Worm (Caenorhabditis elegans) whole organism, L1 larva: Measurements from ENCODE around the gene F26F4.8.

Experiments
- C34B4.2 ChIP-seq: sonication (generic microtip); optimal IDR thresholded peaks from 2 replicates; lab custom pipeline; 2017; ENCODE audit warnings: mild to moderate bottlenecking, missing genetic modification characterization, missing compliant biosample characterization
- F16B12.6 ChIP-seq: fragments of 150-350 bp; optimal IDR thresholded peaks from 2 replicates; lab custom pipeline; 2014; ENCODE audit warnings: missing biosample characterization, missing genetic modification characterization
- Y116A8C.19 ChIP-seq: sonication (generic microtip); optimal IDR thresholded peaks from 2 replicates; lab custom pipeline; 2016; ENCODE audit warnings: missing compliant biosample characterization, missing genetic modification characterization, borderline replicate concordance
- alr-1 ChIP-seq: fragments of 200-800 bp; sonication (Bioruptor generic); optimal IDR thresholded peaks from 2 replicates; lab custom pipeline; 2018; ENCODE audit warnings: borderline replicate concordance, mild to moderate bottlenecking, missing genetic modification characterization, missing compliant biosample characterization
- blmp-1 ChIP-seq: fragments of 150-350 bp; optimal IDR thresholded peaks from 2 replicates; lab custom pipeline; 2014; ENCODE audit warnings: missing biosample characterization, missing genetic modification characterization
- ceh-63 ChIP-seq: fragments of 200-800 bp; sonication (Bioruptor generic); optimal IDR thresholded peaks from 2 replicates; lab custom pipeline; 2018; ENCODE audit warnings: mild to moderate bottlenecking, missing genetic modification characterization, missing compliant biosample characterization
- ceh-88 ChIP-seq: fragments of 200-800 bp; sonication (Bioruptor generic); IDR thresholded peaks from 2 replicates; pipeline ENCODE4 v1.3.6; 2022; ENCODE audit warnings: missing genetic modification characterization, missing compliant biosample characterization
- ceh-90 ChIP-seq: sonication (generic microtip); optimal IDR thresholded peaks from 2 replicates; lab custom pipeline; 2016; ENCODE audit warnings: missing genetic modification characterization, missing compliant biosample characterization
- ces-1 ChIP-seq: fragments of 150-350 bp; optimal IDR thresholded peaks from 2 replicates; lab custom pipeline; 2014; ENCODE audit warnings: missing biosample characterization, missing genetic modification reagents, missing genetic modification characterization
- dpl-1 ChIP-seq, 3 experiments: fragments of 150-350 bp in 2 of 3; sonication (generic microtip) in 1 of 3; optimal IDR thresholded peaks; 2 replicates each; lab custom pipeline; 2014 to 2017; ENCODE audit warnings: missing biosample characterization in 3 of 3, missing genetic modification characterization in 3 of 3, missing genetic modification reagents in 3 of 3
- efl-3 ChIP-seq: fragments of 200-800 bp; sonication (Bioruptor generic); optimal IDR thresholded peaks from 2 replicates; lab custom pipeline; 2018; ENCODE audit warnings: mild to moderate bottlenecking, missing genetic modification characterization, missing compliant biosample characterization
- elt-2 ChIP-seq: sonication (generic microtip); optimal IDR thresholded peaks from 2 replicates; lab custom pipeline; 2016; ENCODE audit warnings: missing genetic modification characterization, mild to moderate bottlenecking, inconsistent platforms, missing compliant biosample characterization, missing genetic modification reagents
- elt-3 ChIP-seq, 6 experiments: fragments of 150-350 bp in 1 of 6; sonication (generic microtip); optimal IDR thresholded peaks; 2 replicates each; lab custom pipeline; 2017 to 2018; ENCODE audit warnings: missing biosample characterization in 6 of 6, missing genetic modification characterization in 6 of 6, inconsistent platforms in 1 of 6
- ets-5 ChIP-seq: fragments of 200-800 bp; sonication (Bioruptor generic); IDR thresholded peaks from 2 replicates; pipeline ENCODE4 v1.3.6; 2022; ENCODE audit warnings: missing genetic modification characterization, missing compliant biosample characterization
- fkh-10 ChIP-seq: sonication (generic microtip); optimal IDR thresholded peaks from 2 replicates; lab custom pipeline; 2017; ENCODE audit warnings: missing biosample characterization, missing genetic modification reagents, missing genetic modification characterization
- fkh-4 ChIP-seq: sonication (generic microtip); optimal IDR thresholded peaks from 2 replicates; lab custom pipeline; 2016; ENCODE audit warnings: missing compliant biosample characterization, missing genetic modification characterization, borderline replicate concordance
- fos-1 ChIP-seq: fragments of 150-350 bp; optimal IDR thresholded peaks from 2 replicates; lab custom pipeline; 2014; ENCODE audit warnings: missing biosample characterization, missing genetic modification characterization
- grh-1 ChIP-seq: fragments of 200-800 bp; sonication (Bioruptor generic); IDR thresholded peaks from 2 replicates; pipeline ENCODE4 v1.3.6; 2022; ENCODE audit warnings: missing genetic modification reagents, missing genetic modification characterization, missing compliant biosample characterization
- hlh-17 ChIP-seq: fragments of 200-800 bp; sonication (Bioruptor generic); optimal IDR thresholded peaks from 2 replicates; lab custom pipeline; 2018; ENCODE audit warnings: missing genetic modification characterization, mild to moderate bottlenecking, missing compliant biosample characterization, moderate library complexity, borderline replicate concordance
- irx-1 ChIP-seq: sonication (generic microtip); optimal IDR thresholded peaks from 2 replicates; lab custom pipeline; 2016; ENCODE audit warnings: missing genetic modification characterization, missing compliant biosample characterization
- isw-1 ChIP-seq: fragments of 200-800 bp; sonication (Bioruptor generic); IDR thresholded peaks from 2 replicates; pipeline ENCODE4 v1.3.6; 2022; ENCODE audit warnings: missing genetic modification characterization, missing compliant biosample characterization
- lin-13 ChIP-seq: fragments of 150-350 bp; optimal IDR thresholded peaks from 2 replicates; lab custom pipeline; 2014; ENCODE audit warnings: missing biosample characterization, missing genetic modification reagents, missing genetic modification characterization
- lin-14 ChIP-seq: fragments of 200-800 bp; sonication (Bioruptor generic); optimal IDR thresholded peaks from 2 replicates; lab custom pipeline; 2018; ENCODE audit warnings: mild to moderate bottlenecking, missing genetic modification characterization, moderate library complexity, missing compliant biosample characterization
- lin-15B ChIP-seq: fragments of 150-350 bp; sonication (generic microtip); optimal IDR thresholded peaks from 3 replicates; lab custom pipeline; 2014; ENCODE audit warnings: missing biosample characterization, missing genetic modification characterization
- lsy-2 ChIP-seq, 2 experiments: fragments of 150-350 bp; optimal IDR thresholded peaks; 2 replicates each; lab custom pipeline; 2014; ENCODE audit warnings: missing biosample characterization in 2 of 2, missing genetic modification characterization in 2 of 2
- mef-2 ChIP-seq: fragments of 150-350 bp; optimal IDR thresholded peaks from 2 replicates; lab custom pipeline; 2014; ENCODE audit warnings: missing biosample characterization, missing genetic modification characterization
- nhr-12 ChIP-seq: sonication (generic microtip); optimal IDR thresholded peaks from 2 replicates; lab custom pipeline; 2017; ENCODE audit warnings: missing biosample characterization, missing genetic modification characterization
- nhr-19 ChIP-seq: fragments of 200-800 bp; sonication (Bioruptor generic); conservative IDR thresholded peaks from 2 replicates; pipeline ENCODE4 v1.3.6; 2022; ENCODE audit warnings: missing genetic modification characterization, missing compliant biosample characterization
- nhr-20 ChIP-seq: sonication (generic microtip); optimal IDR thresholded peaks from 2 replicates; lab custom pipeline; 2016; ENCODE audit warnings: mild to moderate bottlenecking, missing genetic modification characterization, missing compliant biosample characterization
- nhr-28 ChIP-seq: fragments of 150-350 bp; optimal IDR thresholded peaks from 2 replicates; lab custom pipeline; 2014; ENCODE audit warnings: missing biosample characterization, missing genetic modification characterization
- nhr-47 ChIP-seq: sonication (generic microtip); optimal IDR thresholded peaks from 2 replicates; lab custom pipeline; 2016; ENCODE audit warnings: mild to moderate bottlenecking, missing genetic modification characterization, moderate library complexity, missing compliant biosample characterization
- nhr-71 ChIP-seq: sonication (generic microtip); optimal IDR thresholded peaks from 2 replicates; lab custom pipeline; 2016; ENCODE audit warnings: mild to moderate bottlenecking, missing genetic modification characterization, moderate library complexity, missing compliant biosample characterization
- nhr-76 ChIP-seq: sonication (generic microtip); optimal IDR thresholded peaks from 2 replicates; lab custom pipeline; 2017; ENCODE audit warnings: missing biosample characterization, missing genetic modification characterization
- nhr-77 ChIP-seq: fragments of 150-350 bp; optimal IDR thresholded peaks from 2 replicates; lab custom pipeline; 2014; ENCODE audit warnings: missing biosample characterization, missing genetic modification characterization
- nhr-85 ChIP-seq: sonication (generic microtip); peaks from one replicate; lab custom pipeline; 2016; ENCODE audit warnings: missing genetic modification characterization, inconsistent platforms, missing compliant biosample characterization
- pax-3 ChIP-seq: fragments of 200-800 bp; sonication (Bioruptor generic); optimal IDR thresholded peaks from 2 replicates; lab custom pipeline; 2018; ENCODE audit warnings: mild to moderate bottlenecking, missing genetic modification characterization, moderate library complexity, missing compliant biosample characterization
- sox-4 ChIP-seq: sonication (generic microtip); optimal IDR thresholded peaks from 2 replicates; lab custom pipeline; 2016; ENCODE audit warnings: missing genetic modification characterization, missing compliant biosample characterization
- sup-37 ChIP-seq: fragments of 200-800 bp; sonication (Bioruptor generic); optimal IDR thresholded peaks from 2 replicates; lab custom pipeline; 2018; ENCODE audit warnings: mild to moderate bottlenecking, missing genetic modification characterization, missing compliant biosample characterization
- tbx-2 ChIP-seq: sonication (generic microtip); optimal IDR thresholded peaks from 2 replicates; lab custom pipeline; 2016; ENCODE audit warnings: missing genetic modification characterization, missing compliant biosample characterization
- unc-86 ChIP-seq: sonication (generic microtip); optimal IDR thresholded peaks from 2 replicates; lab custom pipeline; 2016; ENCODE audit warnings: missing genetic modification characterization, missing compliant biosample characterization
- unc-98 ChIP-seq: fragments of 200-800 bp; sonication (Bioruptor generic); IDR thresholded peaks from 2 replicates; pipeline ENCODE4 v1.3.6; 2022; ENCODE audit warnings: missing genetic modification characterization, missing compliant biosample characterization
- zag-1 ChIP-seq: fragments of 150-350 bp; optimal IDR thresholded peaks from 2 replicates; lab custom pipeline; 2014; ENCODE audit warnings: missing biosample characterization, missing genetic modification characterization
- zip-4 ChIP-seq: fragments of 200-800 bp; sonication (Bioruptor generic); optimal IDR thresholded peaks from 2 replicates; lab custom pipeline; 2018; ENCODE audit warnings: mild to moderate bottlenecking, missing genetic modification characterization, moderate library complexity, missing compliant biosample characterization
- ztf-11 ChIP-seq, 2 experiments: sonication (generic microtip); optimal IDR thresholded peaks; 2 replicates each; lab custom pipeline; 2016 to 2017; ENCODE audit warnings: missing genetic modification characterization in 2 of 2, missing biosample characterization in 1 of 2, missing compliant biosample characterization in 1 of 2

The F26F4.8 gene

DNA sequence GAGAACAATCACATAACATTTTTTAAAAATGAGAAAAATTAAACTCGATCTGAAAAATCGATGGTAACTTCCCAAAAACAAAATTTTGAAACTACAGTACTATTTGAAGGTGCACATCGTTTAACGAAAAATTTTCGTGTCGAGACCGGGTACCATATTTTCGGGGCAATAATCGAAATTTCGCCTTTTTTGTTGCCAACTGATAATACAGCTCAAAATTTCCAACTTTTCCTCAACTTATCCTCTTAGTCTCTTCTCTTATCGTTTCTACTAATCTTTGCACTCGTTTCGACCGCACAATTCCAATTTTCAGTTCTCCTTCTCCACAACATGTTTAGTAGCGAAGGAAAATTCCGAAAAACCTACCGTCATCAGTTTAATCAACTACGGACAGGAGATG is 1.6 kb upstream of the F26F4.8 start, which contains the start of gene rom-1:
Gene rom-1 (plus strand): TSS at position 301 of the 400 bp plus-strand sequence.
- TF ChIP-seq isw-1 (no peak), ets-5 (GFP tag; lab: Robert Waterston, UW) (no peak), fkh-4 (tag; lab: Kevin White, UChicago) (no peak), unc-86 (tag; lab: Kevin White, UChicago) (no peak), efl-3 (GFP tag; lab: Kevin White, UChicago) (no peak), nhr-47 (tag; lab: Kevin White, UChicago) (no peak), sup-37 (GFP tag; lab: Kevin White, UChicago) (no peak), dpl-1 (GFP tag; optimal IDR thresholded peaks at IDR 0.05; lab: Kevin White, UChicago) (no peak), irx-1 (tag; lab: Kevin White, UChicago) (no peak), nhr-28 (tag; lab: Kevin White, UChicago) (no peak), lin-15B (tag; lab: Kevin White, UChicago) (no peak), ces-1 (no peak), mef-2 (no peak), zip-4 (GFP tag; lab: Kevin White, UChicago) (no peak), F16B12.6 (tag; lab: Kevin White, UChicago) (no peak), nhr-77 (tag; lab: Kevin White, UChicago) (no peak), lin-13 (GFP tag; lab: Kevin White, UChicago) (no peak), ceh-90 (tag; lab: Kevin White, UChicago) (no peak)

DNA sequence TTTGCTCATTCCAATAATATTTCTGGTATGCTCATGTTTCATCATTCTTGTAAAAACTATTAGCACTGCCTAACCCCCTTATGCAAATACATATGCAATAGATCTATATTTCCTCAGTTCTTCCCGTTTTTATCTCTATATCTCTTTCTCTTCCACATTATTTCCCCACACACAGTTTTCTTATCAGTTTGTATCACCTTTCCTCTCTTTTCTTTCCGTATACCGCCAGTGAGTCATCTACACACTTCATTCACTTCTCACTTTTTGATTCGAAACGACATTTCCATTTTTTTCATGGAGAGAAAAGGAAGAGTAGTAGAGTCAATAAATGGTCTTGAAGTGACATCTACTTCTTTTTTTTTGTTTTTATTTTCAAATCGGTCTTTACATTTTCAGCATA is 1.1 kb upstream of the F26F4.8 start:
- TF ChIP-seq nhr-71 (tag; lab: Kevin White, UChicago), result no peak
- no peak for TF ChIP-seq ztf-11 (tag; optimal IDR thresholded peaks at IDR 0.05; lab: Kevin White, UChicago)
- no peak for TF ChIP-seq nhr-19 (GFP tag; lab: Robert Waterston, UW)
- peak; percentile 32 for TF ChIP-seq elt-2 (tag; lab: Kevin White, UChicago)
- TF ChIP-seq pax-3 (tag; lab: Kevin White, UChicago), result no peak
- TF ChIP-seq blmp-1 (tag; lab: Kevin White, UChicago), result peak; percentile 63
- TF ChIP-seq elt-3 (tag; optimal IDR thresholded peaks at IDR 0.05; lab: Kevin White, UChicago), result peak in 1 of 6 experiments; percentile 51
- peak; percentile 8 for TF ChIP-seq nhr-85 (tag; lab: Kevin White, UChicago)
- TF ChIP-seq unc-98, result no peak
- TF ChIP-seq grh-1 (GFP tag; lab: Robert Waterston, UW), result no peak
- TF ChIP-seq ets-5 (GFP tag; lab: Robert Waterston, UW), result no peak
- no peak for TF ChIP-seq fkh-10 (GFP tag; lab: Kevin White, UChicago)
- peak; percentile 16 for TF ChIP-seq lin-14 (GFP tag; lab: Kevin White, UChicago)
- no peak for TF ChIP-seq fos-1 (tag; lab: Kevin White, UChicago)
- no peak for TF ChIP-seq isw-1
- no peak for TF ChIP-seq zag-1 (tag; lab: Kevin White, UChicago)

DNA sequence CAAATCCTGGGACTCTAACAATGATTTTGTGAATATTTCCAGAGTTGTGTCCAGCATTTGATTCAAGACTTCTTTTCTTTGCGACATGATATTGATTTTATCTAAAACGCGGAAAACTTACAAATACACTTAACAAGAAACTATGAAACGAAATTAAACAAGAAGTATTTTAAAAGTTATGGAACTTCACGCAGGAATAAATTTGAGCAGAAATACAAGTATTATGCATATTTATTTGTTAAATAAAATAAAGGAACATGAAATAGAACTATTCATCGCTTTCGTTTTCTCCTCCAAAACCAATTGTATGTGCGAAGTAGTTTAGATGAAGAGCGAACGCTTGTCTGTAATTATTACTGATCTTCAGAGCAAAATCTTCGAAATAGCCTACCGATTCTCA is 1.5 kb downstream of the F26F4.8 start, which contains the start of gene kbp-2:
Gene kbp-2 (minus strand): TSS at position 101 of the 400 bp plus-strand sequence.
- TF ChIP-seq nhr-19 (GFP tag; lab: Robert Waterston, UW) (no peak), blmp-1 (tag; lab: Kevin White, UChicago) (no peak), sox-4 (tag; lab: Kevin White, UChicago) (no peak), mef-2 (no peak), nhr-20 (no peak), ceh-88 (GFP tag; lab: Robert Waterston, UW) (no peak), nhr-76 (tag; lab: Kevin White, UChicago) (no peak), tbx-2 (no peak), nhr-28 (tag; lab: Kevin White, UChicago) (no peak), alr-1 (tag; lab: Kevin White, UChicago) (no peak), lin-15B (tag; lab: Kevin White, UChicago) (no peak), sup-37 (GFP tag; lab: Kevin White, UChicago) (no peak), ceh-63 (GFP tag; lab: Kevin White, UChicago) (no peak), nhr-12 (tag; lab: Kevin White, UChicago) (no peak), lsy-2 (tag; optimal IDR thresholded peaks at IDR 0.05; lab: Kevin White, UChicago) (no peak), Y116A8C.19 (tag; lab: Kevin White, UChicago) (no peak), unc-86 (tag; lab: Kevin White, UChicago) (no peak), C34B4.2 (no peak), hlh-17 (no peak)
